Worm (Caenorhabditis elegans): ENCODE results near the gene glb-13.

The glb-13 gene

DNA sequence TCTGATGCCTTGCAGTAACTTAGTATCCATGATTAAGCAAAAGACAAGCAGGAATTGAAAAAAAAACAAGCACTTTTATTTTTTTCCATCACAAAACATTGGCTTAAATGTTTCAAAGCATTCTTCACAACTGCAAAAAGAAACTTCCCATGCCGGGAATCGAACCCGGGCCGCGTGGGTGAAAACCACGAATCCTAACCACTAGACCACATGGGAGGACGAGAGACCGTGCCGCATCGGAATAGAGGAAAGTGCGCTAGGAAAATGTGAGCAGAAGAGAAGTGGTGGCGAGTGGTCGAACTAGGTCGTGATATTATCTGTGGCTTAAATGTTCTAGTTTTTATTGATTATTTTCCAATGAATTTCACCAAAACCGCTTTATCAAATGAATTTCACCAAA is 10.7 kb downstream of the glb-13 start (continued):
- TF ChIP-seq Y95B8A.8 (GFP tag; IDR thresholded peaks at IDR 0.05) = 0 out of 2 replicates have a peak, but pooled peaks have one; percentile 55
- TF ChIP-seq attf-3 (GFP tag; conservative IDR thresholded peaks at IDR 0.05) = 0 out of 2 replicates have a peak, but pooled peaks have one; percentile 35
- peak; percentile 46; the same call in 1 of the 2 replicates for TF ChIP-seq Y53F4B.3 (GFP tag; IDR thresholded peaks at IDR 0.05)
- TF ChIP-seq F10E7.11 (tag; optimal IDR thresholded peaks at IDR 0.05) = no peak
- no peak for TF ChIP-seq lag-1 (GFP tag; IDR thresholded peaks at IDR 0.05)
- TF ChIP-seq C17E4.6 (GFP tag; IDR thresholded peaks at IDR 0.05) = no peak
- TF ChIP-seq C06A6.2 (GFP tag; conservative IDR thresholded peaks at IDR 0.05) = 0 out of 2 replicates have a peak, but pooled peaks have one; percentile 30
- no peak for TF ChIP-seq nfya-1 (tag; optimal IDR thresholded peaks at IDR 0.05; ENCODE audit: borderline replicate concordance, insufficient read depth)
- TF ChIP-seq nhr-120 (GFP tag; IDR thresholded peaks at IDR 0.05) = no peak
- TF ChIP-seq die-1 (tag; optimal IDR thresholded peaks at IDR 0.05) = peak; percentile 80
- TF ChIP-seq madf-8 (GFP tag; conservative IDR thresholded peaks at IDR 0.05) = no peak
- TF ChIP-seq madf-6 (GFP tag; IDR thresholded peaks at IDR 0.05) = peak; percentile 55
- TF ChIP-seq madf-10 (tag; optimal IDR thresholded peaks at IDR 0.05) = peak; percentile 67
- 0 out of 2 replicates have a peak, but pooled peaks have one; percentile 71 for TF ChIP-seq Y56A3A.18 (GFP tag; IDR thresholded peaks at IDR 0.05)
- no peak for TF ChIP-seq ceh-91 (GFP tag; IDR thresholded peaks at IDR 0.05)
- no peak for TF ChIP-seq unc-130 (GFP tag; optimal IDR thresholded peaks at IDR 0.05)
- TF ChIP-seq sptf-2 (GFP tag; optimal IDR thresholded peaks at IDR 0.05) = no peak
- TF ChIP-seq B0019.2 (GFP tag; conservative IDR thresholded peaks at IDR 0.05) = no peak
- TF ChIP-seq pbrm-1 (GFP tag; IDR thresholded peaks at IDR 0.05) = peak; percentile 78; the same call in 1 of the 2 replicates
- TF ChIP-seq ceh-27 (GFP tag; optimal IDR thresholded peaks at IDR 0.05) = peak; percentile 75
- peak; percentile 65 for TF ChIP-seq rpc-1 (optimal IDR thresholded peaks at IDR 0.05)
- peak; percentile 81 for TF ChIP-seq rpc-1 (tag; optimal IDR thresholded peaks at IDR 0.05)
- TF ChIP-seq nhr-179 (tag; optimal IDR thresholded peaks at IDR 0.05) = no peak
- no peak for TF ChIP-seq ceh-40 (GFP tag; IDR thresholded peaks at IDR 0.05)
- no peak for TF ChIP-seq lin-35 (GFP tag; optimal IDR thresholded peaks at IDR 0.05)
- peak; percentile 27 for TF ChIP-seq lin-54 (GFP tag; optimal IDR thresholded peaks at IDR 0.05)
- TF ChIP-seq nfya-2 (GFP tag; IDR thresholded peaks at IDR 0.05) = no peak
- TF ChIP-seq K12H6.12 (tag; optimal IDR thresholded peaks at IDR 0.05) = peak; percentile 38
- TF ChIP-seq atf-7 (tag; optimal IDR thresholded peaks at IDR 0.05) = no peak
- no peak for TF ChIP-seq T07F8.4 (tag; optimal IDR thresholded peaks at IDR 0.05)
- no peak for TF ChIP-seq let-607 (tag; optimal IDR thresholded peaks at IDR 0.05)
- peak; percentile 52 for TF ChIP-seq ztf-18 (tag; optimal IDR thresholded peaks at IDR 0.05)
- no peak; the same call in 1 of the 2 replicates for TF ChIP-seq B0336.3 (GFP tag; IDR thresholded peaks at IDR 0.05)
- TF ChIP-seq nhr-27 (tag; optimal IDR thresholded peaks at IDR 0.05) = no peak
- TF ChIP-seq ztf-26 (tag; optimal IDR thresholded peaks at IDR 0.05) = peak; percentile 8
- TF ChIP-seq zim-3 (tag; optimal IDR thresholded peaks at IDR 0.05) = no peak
- TF ChIP-seq pha-4 (tag; optimal IDR thresholded peaks at IDR 0.05) = no peak
- peak; percentile 95 for TF ChIP-seq tbp1 (GFP tag; optimal IDR thresholded peaks at IDR 0.05)
- TF ChIP-seq Y67H2A.10 (GFP tag; conservative IDR thresholded peaks at IDR 0.05) = no peak
- TF ChIP-seq rec-8 (tag; optimal IDR thresholded peaks at IDR 0.05) = peak; percentile 17 to 56
- no peak for TF ChIP-seq F22D6.2 (tag; optimal IDR thresholded peaks at IDR 0.05)
- no peak for TF ChIP-seq F57A8.1 (GFP tag; optimal IDR thresholded peaks at IDR 0.05)
- TF ChIP-seq sdz-38 (tag; optimal IDR thresholded peaks at IDR 0.05) = no peak
- TF ChIP-seq egl-44 (GFP tag; IDR thresholded peaks at IDR 0.05) = peak; percentile 80; the same call in 1 of the 2 replicates
- TF ChIP-seq Y53G8AR.9 (GFP tag; conservative IDR thresholded peaks at IDR 0.05) = no peak
- TF ChIP-seq mel-28 (tag; optimal IDR thresholded peaks at IDR 0.05; ENCODE audit: borderline replicate concordance) = no peak
- no peak for TF ChIP-seq dpl-1 (GFP tag; optimal IDR thresholded peaks at IDR 0.05)
- TF ChIP-seq efl-1 (GFP tag; optimal IDR thresholded peaks at IDR 0.05) = peak; percentile 6
- no peak for TF ChIP-seq ama-1 (optimal IDR thresholded peaks at IDR 0.05)
- TF ChIP-seq ama-1 (GFP tag; optimal IDR thresholded peaks at IDR 0.05) = peak in 1 of 2 experiments; percentile 48
